Fruit fly (Drosophila melanogaster): ENCODE data around the gene Apc.

Apc gene

DNA sequence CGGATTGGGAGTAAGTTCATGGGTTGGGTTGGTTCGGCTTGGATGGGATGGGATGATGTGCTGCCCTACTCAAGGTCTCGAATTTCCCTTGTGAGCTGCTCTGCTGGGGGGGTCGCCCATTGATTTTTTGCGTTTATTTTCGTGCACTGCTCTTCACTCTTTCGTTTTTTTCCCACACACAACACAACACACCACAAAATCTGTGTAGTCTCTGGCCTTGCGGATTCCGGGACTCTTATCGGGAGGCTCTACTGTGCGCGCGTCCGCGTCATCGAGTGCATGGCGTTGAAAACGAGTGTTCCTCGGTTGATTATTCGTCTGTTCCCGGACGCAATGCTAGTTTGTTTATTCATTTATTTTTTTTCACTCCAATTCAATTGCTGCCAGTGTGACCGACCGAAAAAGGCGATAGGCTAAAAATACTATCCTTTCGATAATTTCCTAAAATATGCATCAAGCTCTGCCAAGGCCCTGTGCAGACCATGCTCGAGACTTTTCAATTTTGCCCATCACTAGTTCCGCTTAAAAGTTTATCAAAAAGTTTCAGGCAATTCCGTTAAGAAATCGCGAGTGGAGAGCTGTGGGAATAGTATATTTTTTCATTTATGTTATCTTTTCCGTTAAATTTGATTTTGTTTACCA lies 12.8 kb downstream of the Apc start, which contains the start of gene WASp (continued):
- TF ChIP-seq Camta (GFP tag; optimal IDR thresholded peaks at IDR 0.05) (peak; percentile 77), Ptx1 (GFP tag; IDR thresholded peaks at IDR 0.05) (peak; percentile 60; the same call in 1 of the 2 replicates), slou (GFP tag; optimal IDR thresholded peaks at IDR 0.05) (peak; percentile 7), btn (GFP tag; optimal IDR thresholded peaks at IDR 0.05) (peak; percentile 37), Atf-2 (GFP tag; optimal IDR thresholded peaks at IDR 0.05) (peak; percentile 39), gro (GFP tag; optimal IDR thresholded peaks at IDR 0.05) (no peak), CG4854 (GFP tag; optimal IDR thresholded peaks at IDR 0.05) (no peak), ems (GFP tag; optimal IDR thresholded peaks at IDR 0.05) (peak; percentile 72), Ada2b (GFP tag; IDR thresholded peaks at IDR 0.05) (0 out of 2 replicates have a peak, but pooled peaks have one; percentile 33), bsh (GFP tag; optimal IDR thresholded peaks at IDR 0.05) (peak; percentile 35 to 53), CG8388 (GFP tag; optimal IDR thresholded peaks at IDR 0.05) (peak; percentile 51)

DNA sequence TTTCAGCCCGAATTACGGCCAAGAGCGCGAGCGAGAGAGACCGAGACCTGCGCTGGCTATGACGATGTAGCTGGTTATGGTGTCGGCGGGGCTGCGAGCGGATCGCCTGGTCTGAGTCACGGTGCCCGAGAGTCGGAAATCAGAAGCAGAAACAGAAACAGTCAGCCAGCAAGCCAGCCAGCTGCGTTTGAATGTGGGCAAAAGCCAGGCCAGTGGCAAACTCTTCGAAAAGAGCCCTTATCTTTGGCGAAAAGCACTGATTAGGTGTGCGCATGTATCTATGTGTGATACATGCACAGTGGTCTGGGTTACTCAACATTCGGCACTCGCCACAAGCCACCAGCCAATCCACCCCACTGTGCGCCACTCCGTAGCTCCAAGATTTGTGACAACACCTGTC lies 13.4 kb downstream of the Apc start:
- no peak for TF ChIP-seq ttk (GFP tag; IDR thresholded peaks at IDR 0.05)
- no peak for TF ChIP-seq Six4 (GFP tag; optimal IDR thresholded peaks at IDR 0.05)
- no peak for TF ChIP-seq CG16779 (GFP tag; IDR thresholded peaks at IDR 0.05)
- TF ChIP-seq Rfx (GFP tag; IDR thresholded peaks at IDR 0.05) = peak; percentile 63
- no peak for TF ChIP-seq CG17802 (tag; optimal IDR thresholded peaks at IDR 0.05)
- no peak for TF ChIP-seq CG17361 (GFP tag; IDR thresholded peaks at IDR 0.05)
- no peak for TF ChIP-seq scrt (GFP tag; optimal IDR thresholded peaks at IDR 0.05)
- TF ChIP-seq CG4854 (GFP tag; optimal IDR thresholded peaks at IDR 0.05) = no peak
- peak; percentile 60 for TF ChIP-seq Bgb (GFP tag; IDR thresholded peaks at IDR 0.05; ENCODE audit: partially characterized antibody)
- TF ChIP-seq CG17385 (GFP tag; optimal IDR thresholded peaks at IDR 0.05) = no peak
- no peak for TF ChIP-seq CG12236 (GFP tag; optimal IDR thresholded peaks at IDR 0.05)
- TF ChIP-seq CG34422 (GFP tag; IDR thresholded peaks at IDR 0.05) = no peak
- no peak for TF ChIP-seq Antp (GFP tag; optimal IDR thresholded peaks at IDR 0.05)
- TF ChIP-seq trem (tag; optimal IDR thresholded peaks at IDR 0.05) = no peak
- TF ChIP-seq CG10431 (GFP tag; optimal IDR thresholded peaks at IDR 0.05) = no peak
- TF ChIP-seq CG6175 (GFP tag; IDR thresholded peaks at IDR 0.05) = no peak
- no peak for TF ChIP-seq Eip74EF (GFP tag; optimal IDR thresholded peaks at IDR 0.05)
- TF ChIP-seq Tbp (GFP tag; optimal IDR thresholded peaks at IDR 0.05) = no peak
- TF ChIP-seq lilli (GFP tag; optimal IDR thresholded peaks at IDR 0.05) = no peak
- peak; percentile 17; the same call in 1 of the 2 replicates for TF ChIP-seq Ptx1 (GFP tag; IDR thresholded peaks at IDR 0.05)
- TF ChIP-seq CG4707 (GFP tag; optimal IDR thresholded peaks at IDR 0.05) = peak; percentile 42
- no peak for TF ChIP-seq sr (GFP tag; IDR thresholded peaks at IDR 0.05)
- peak; percentile 20; the same call in 1 of the 3 replicates for TF ChIP-seq CG11695 (GFP tag; IDR thresholded peaks at IDR 0.05)
- no peak for TF ChIP-seq BtbVII (GFP tag; optimal IDR thresholded peaks at IDR 0.05)
- peak in 1 of 2 experiments; percentile 46 for TF ChIP-seq Pdp1 (GFP tag; optimal IDR thresholded peaks at IDR 0.05)
- peak; percentile 63 for TF ChIP-seq slbo (GFP tag; IDR thresholded peaks at IDR 0.05)
- no peak for TF ChIP-seq fd3F (GFP tag; optimal IDR thresholded peaks at IDR 0.05)
- peak; percentile 19 for TF ChIP-seq cg (GFP tag; optimal IDR thresholded peaks at IDR 0.05)
- TF ChIP-seq CG13424 (tag; optimal IDR thresholded peaks at IDR 0.05) = no peak
- TF ChIP-seq zen2 (GFP tag; IDR thresholded peaks at IDR 0.05; ENCODE audit: partially characterized antibody) = 0 out of 3 replicates have a peak, but pooled peaks have one; percentile 23
- no peak for TF ChIP-seq B-H1 (GFP tag; IDR thresholded peaks at IDR 0.05)
- TF ChIP-seq Ets65A (GFP tag) = no peak
- no peak for TF ChIP-seq nom (GFP tag; optimal IDR thresholded peaks at IDR 0.05)
- TF ChIP-seq CG8388 (GFP tag; optimal IDR thresholded peaks at IDR 0.05) = no peak
- no peak for TF ChIP-seq ewg (GFP tag; optimal IDR thresholded peaks at IDR 0.05)
- no peak for TF ChIP-seq CrebB (tag; optimal IDR thresholded peaks at IDR 0.05)
- no peak for TF ChIP-seq CG6813 (GFP tag; optimal IDR thresholded peaks at IDR 0.05)
- TF ChIP-seq CG5245 (GFP tag; optimal IDR thresholded peaks at IDR 0.05) = no peak
- TF ChIP-seq CG6689 (GFP tag; IDR thresholded peaks at IDR 0.05) = no peak
- no peak for TF ChIP-seq CG7928 (GFP tag; optimal IDR thresholded peaks at IDR 0.05)
